Fruit fly (Drosophila melanogaster) whole organism, embryonic: ENCODE data around the gene mRpL46.

Experiments
- Atf6 ChIP-seq: fragments of 200-800 bp; sonication (Bioruptor generic); IDR thresholded peaks from 2 replicates; pipeline ENCODE4 v1.3.6; 2022; ENCODE audit warnings: missing biosample characterization, missing genetic modification characterization
- Blimp-1 ChIP-seq: fragments of 200-800 bp; sonication (Bioruptor generic); optimal IDR thresholded peaks from 3 replicates; lab custom pipeline; 2018; ENCODE audit warnings: missing biosample characterization, missing genetic modification characterization, mild to moderate bottlenecking, moderate library complexity, missing genetic modification reagents
- Bteb2 ChIP-seq: fragments of 200-800 bp; sonication (Bioruptor generic); optimal IDR thresholded peaks from 2 replicates; lab custom pipeline; 2016; ENCODE audit warnings: missing biosample characterization, missing genetic modification characterization
- CG10654 ChIP-seq: fragments of 200-800 bp; sonication (Bioruptor generic); optimal IDR thresholded peaks from 2 replicates; lab custom pipeline; 2016; ENCODE audit warnings: missing biosample characterization, missing genetic modification characterization
- CG11093 ChIP-seq: fragments of 200-800 bp; sonication (Bioruptor generic); IDR thresholded peaks from 3 replicates; pipeline ENCODE4 v1.3.6; 2022; ENCODE audit warnings: missing biosample characterization, missing genetic modification characterization
- CG12071 ChIP-seq: fragments of 200-800 bp; sonication (Bioruptor generic); optimal IDR thresholded peaks from 3 replicates; lab custom pipeline; 2018; ENCODE audit warnings: missing biosample characterization, mild to moderate bottlenecking, missing genetic modification characterization
- CG12155 ChIP-seq: fragments of 200-800 bp; sonication (Bioruptor generic); optimal IDR thresholded peaks from 3 replicates; lab custom pipeline; 2016; ENCODE audit warnings: missing biosample characterization, missing genetic modification characterization
- CG14441 ChIP-seq: fragments of 200-800 bp; sonication (Bioruptor generic); IDR thresholded peaks from 2 replicates; pipeline ENCODE4 v1.3.6; 2022; ENCODE audit warnings: missing biosample characterization, missing genetic modification characterization
- CG15479 ChIP-seq: fragments of 200-800 bp; sonication (Bioruptor generic); optimal IDR thresholded peaks from 3 replicates; lab custom pipeline; 2019; ENCODE audit warnings: missing biosample characterization, mild to moderate bottlenecking, missing genetic modification characterization, moderate library complexity
- CG1602 ChIP-seq: fragments of 200-800 bp; sonication (Bioruptor generic); optimal IDR thresholded peaks from 3 replicates; lab custom pipeline; 2016; ENCODE audit warnings: missing biosample characterization, missing genetic modification characterization
- CG17359 ChIP-seq: fragments of 200-800 bp; sonication (Bioruptor generic); optimal IDR thresholded peaks from 3 replicates; lab custom pipeline; 2018; ENCODE audit warnings: missing biosample characterization, mild to moderate bottlenecking, missing genetic modification characterization, moderate library complexity
- CG17568 ChIP-seq: fragments of 200-800 bp; sonication (Bioruptor generic); optimal IDR thresholded peaks from 2 replicates; lab custom pipeline; 2018; ENCODE audit warnings: missing biosample characterization, mild to moderate bottlenecking, missing genetic modification characterization, moderate library complexity
- CG18619 ChIP-seq: fragments of 200-800 bp; sonication (Bioruptor generic); optimal IDR thresholded peaks from 3 replicates; lab custom pipeline; 2017; ENCODE audit warnings: missing biosample characterization, mild to moderate bottlenecking, missing genetic modification characterization
- CG2129 ChIP-seq: fragments of 200-800 bp; sonication (Bioruptor generic); IDR thresholded peaks from 2 replicates; pipeline ENCODE4 v1.3.6; 2022; ENCODE audit warnings: missing biosample characterization, missing genetic modification characterization; ENCODE audit not compliant: partially characterized antibody
- CG2202 ChIP-seq: fragments of 200-800 bp; sonication (Bioruptor generic); optimal IDR thresholded peaks from 2 replicates; lab custom pipeline; 2018; ENCODE audit warnings: missing biosample characterization, mild to moderate bottlenecking, missing genetic modification characterization
- CG3065 ChIP-seq: fragments of 200-800 bp; sonication (Bioruptor generic); optimal IDR thresholded peaks from 2 replicates; lab custom pipeline; 2016; ENCODE audit warnings: missing biosample characterization, missing genetic modification characterization
- CG32772 ChIP-seq: fragments of 200-800 bp; sonication (Bioruptor generic); IDR thresholded peaks from 2 replicates; pipeline ENCODE4 v1.3.6; 2022; ENCODE audit warnings: missing biosample characterization, missing genetic modification characterization
- CG4820 ChIP-seq: fragments of 200-800 bp; sonication (Bioruptor generic); optimal IDR thresholded peaks from 3 replicates; lab custom pipeline; 2016; ENCODE audit warnings: missing biosample characterization, missing genetic modification characterization
- CG5180 ChIP-seq: fragments of 200-800 bp; sonication (Bioruptor generic); optimal IDR thresholded peaks from 3 replicates; lab custom pipeline; 2017; ENCODE audit warnings: missing biosample characterization, missing genetic modification characterization, mild to moderate bottlenecking, moderate library complexity, missing genetic modification reagents
- CG7963 ChIP-seq: fragments of 200-800 bp; sonication (Bioruptor generic); IDR thresholded peaks from 3 replicates; pipeline ENCODE4 v1.3.6; 2022; ENCODE audit warnings: missing biosample characterization, missing genetic modification characterization; ENCODE audit not compliant: partially characterized antibody
- CG8290 ChIP-seq, 3 experiments: fragments of 200-800 bp; sonication (Bioruptor generic); optimal IDR thresholded peaks; 2 replicates each; lab custom pipeline; 2016 to 2019; ENCODE audit warnings: missing biosample characterization in 3 of 3, missing genetic modification characterization in 3 of 3, mild to moderate bottlenecking in 2 of 3, moderate library complexity in 1 of 3
- Dp ChIP-seq: fragments of 200-800 bp; sonication (Bioruptor generic); optimal IDR thresholded peaks from 2 replicates; lab custom pipeline; 2018; ENCODE audit warnings: missing biosample characterization, mild to moderate bottlenecking, missing genetic modification characterization, moderate library complexity
- E2f2 ChIP-seq: fragments of 200-800 bp; sonication (Bioruptor generic); IDR thresholded peaks from 2 replicates; pipeline ENCODE4 v1.3.6; 2022; ENCODE audit warnings: missing biosample characterization, missing genetic modification characterization
- Fer1 ChIP-seq: fragments of 200-800 bp; sonication (Bioruptor generic); optimal IDR thresholded peaks from 2 replicates; lab custom pipeline; 2017; ENCODE audit warnings: missing biosample characterization, mild to moderate bottlenecking, missing genetic modification characterization
- Mad ChIP-seq: fragments of 200-800 bp; sonication (Bioruptor generic); optimal IDR thresholded peaks from 2 replicates; lab custom pipeline; 2016; ENCODE audit warnings: missing biosample characterization, missing genetic modification characterization
- NC2β ChIP-seq: fragments of 200-800 bp; sonication (Bioruptor generic); optimal IDR thresholded peaks from 2 replicates; lab custom pipeline; 2016; ENCODE audit warnings: missing biosample characterization, missing genetic modification characterization
- Oaz ChIP-seq: fragments of 200-800 bp; sonication (Bioruptor generic); IDR thresholded peaks from 2 replicates; pipeline ENCODE4 v1.3.6; 2022; ENCODE audit warnings: missing biosample characterization, missing genetic modification characterization
- Pdp1 ChIP-seq, 2 experiments: fragments of 200-800 bp; sonication (Bioruptor generic); optimal IDR thresholded peaks; 3 replicates each; lab custom pipeline; 2016; ENCODE audit warnings: missing biosample characterization in 2 of 2, missing genetic modification characterization in 2 of 2, mild to moderate bottlenecking in 1 of 2, moderate library complexity in 1 of 2
- amos ChIP-seq: fragments of 200-800 bp; sonication (Bioruptor generic); IDR thresholded peaks from 2 replicates; pipeline ENCODE4 v1.3.6; 2022; ENCODE audit warnings: missing biosample characterization, missing genetic modification characterization; ENCODE audit not compliant: partially characterized antibody
- ash1 ChIP-seq: fragments of 200-800 bp; sonication (Bioruptor generic); optimal IDR thresholded peaks from 2 replicates; lab custom pipeline; 2018; ENCODE audit warnings: missing biosample characterization, mild to moderate bottlenecking, missing genetic modification characterization
- ato ChIP-seq: fragments of 200-800 bp; sonication (Bioruptor generic); IDR thresholded peaks from 2 replicates; pipeline ENCODE4 v1.3.6; 2022; ENCODE audit warnings: missing biosample characterization, missing genetic modification characterization; ENCODE audit not compliant: partially characterized antibody
- corto ChIP-seq: fragments of 200-800 bp; sonication (Bioruptor generic); optimal IDR thresholded peaks from 2 replicates; lab custom pipeline; 2016; ENCODE audit warnings: missing biosample characterization, mild to moderate bottlenecking, missing genetic modification characterization, moderate library complexity
- crol ChIP-seq: fragments of 200-800 bp; sonication (Bioruptor generic); IDR thresholded peaks from 2 replicates; pipeline ENCODE4 v1.3.6; 2022; ENCODE audit warnings: missing biosample characterization, missing genetic modification characterization
- gro ChIP-seq: fragments of 200-800 bp; sonication (Bioruptor generic); optimal IDR thresholded peaks from 2 replicates; lab custom pipeline; 2016; ENCODE audit warnings: missing biosample characterization, missing genetic modification characterization
- ham ChIP-seq: fragments of 200-800 bp; sonication (Bioruptor generic); IDR thresholded peaks from 2 replicates; pipeline ENCODE4 v1.3.6; 2022; ENCODE audit warnings: missing biosample characterization, missing genetic modification characterization
- hth ChIP-seq: fragments of >200 bp; optimal IDR thresholded peaks from 2 replicates; lab custom pipeline; 2017; ENCODE audit warnings: inconsistent platforms
- ind ChIP-seq: fragments of 200-800 bp; sonication (Bioruptor generic); optimal IDR thresholded peaks from 3 replicates; lab custom pipeline; 2016; ENCODE audit warnings: missing biosample characterization, missing genetic modification characterization
- pzg ChIP-seq: fragments of 200-800 bp; sonication (Bioruptor generic); optimal IDR thresholded peaks from 3 replicates; lab custom pipeline; 2018; ENCODE audit warnings: missing biosample characterization, mild to moderate bottlenecking, missing genetic modification characterization, moderate library complexity
- row ChIP-seq: fragments of 200-800 bp; sonication (Bioruptor generic); IDR thresholded peaks from 3 replicates; pipeline ENCODE4 v1.3.6; 2022; ENCODE audit warnings: missing biosample characterization, missing genetic modification characterization
- so ChIP-seq: fragments of 200-800 bp; sonication (Bioruptor generic); IDR thresholded peaks from 3 replicates; pipeline ENCODE4 v1.3.6; 2022; ENCODE audit warnings: missing biosample characterization, missing genetic modification characterization
- twi ChIP-seq: fragments of 200-800 bp; optimal IDR thresholded peaks from 2 replicates; lab custom pipeline; 2019; ENCODE audit warnings: missing biosample characterization, mild to moderate bottlenecking, missing genetic modification characterization, moderate library complexity
- vnd ChIP-seq: fragments of 200-800 bp; sonication (Bioruptor generic); IDR thresholded peaks from 3 replicates; pipeline ENCODE4 v1.3.6; 2022; ENCODE audit warnings: missing biosample characterization, missing genetic modification characterization; ENCODE audit not compliant: partially characterized antibody
- wek ChIP-seq: fragments of 200-800 bp; sonication (Bioruptor generic); optimal IDR thresholded peaks from 3 replicates; lab custom pipeline; 2018; ENCODE audit warnings: missing biosample characterization, mild to moderate bottlenecking, missing genetic modification characterization, moderate library complexity
- zen ChIP-seq: fragments of 200-800 bp; sonication (Bioruptor generic); optimal IDR thresholded peaks from 3 replicates; lab custom pipeline; 2018; ENCODE audit warnings: missing biosample characterization, mild to moderate bottlenecking, missing genetic modification characterization, moderate library complexity

mRpL46 gene

dm6 chr3L:1756143-1756542, 21.1 kb upstream of the mRpL46 start, which contains the start of gene CG8001 (continued):
- no peak for TF ChIP-seq vnd (GFP tag; lab: Robert Waterston, UW)
- no peak for TF ChIP-seq hth (lab: Kevin White, UChicago)
- TF ChIP-seq CG32772 (GFP tag; lab: Robert Waterston, UW), result no peak
- TF ChIP-seq CG12155 (GFP tag; lab: Kevin White, UChicago), result no peak
- TF ChIP-seq amos, result peak; percentile 64; the same call in 1 of the 2 replicates
- no peak for TF ChIP-seq CG11093
- TF ChIP-seq NC2β, result no peak
- peak; percentile 45 for TF ChIP-seq pzg
- TF ChIP-seq CG18619 (GFP tag; lab: Kevin White, UChicago), result no peak
- TF ChIP-seq ash1 (GFP tag; lab: Kevin White, UChicago), result no peak
- TF ChIP-seq CG2129 (GFP tag; lab: Robert Waterston, UW), result no peak
- TF ChIP-seq CG7963 (GFP tag; lab: Robert Waterston, UW), result peak; percentile 40; the same call in 1 of the 3 replicates
- no peak for TF ChIP-seq corto (GFP tag; lab: Kevin White, UChicago)
- TF ChIP-seq CG4820 (GFP tag; lab: Kevin White, UChicago), result no peak
- no peak for TF ChIP-seq ato
- TF ChIP-seq, all 482 proteins: peak for 39

DNA sequence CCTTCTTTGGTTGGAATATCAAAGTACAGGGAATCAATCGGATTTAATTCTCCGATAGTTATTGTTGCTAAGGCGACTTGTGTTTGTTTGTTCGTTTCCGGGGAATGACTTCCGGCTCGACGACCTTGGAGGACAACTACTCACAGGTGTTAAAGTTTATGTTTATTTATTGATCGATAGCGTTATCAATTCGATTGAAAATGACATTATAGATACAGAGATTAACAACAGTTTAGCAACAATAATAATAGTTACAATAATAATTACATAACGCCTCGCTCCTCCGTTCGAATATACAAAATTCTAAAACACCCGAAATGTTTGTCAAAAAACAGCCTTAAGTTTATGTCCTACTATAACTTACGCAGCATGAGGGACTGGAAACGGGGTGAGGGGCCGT, 5.6 kb upstream of the mRpL46 start, which contains the start of gene Dhc62B:
Gene Dhc62B, minus strand, starts transcription at position 101 of the 400 bp plus-strand sequence.
- TF ChIP-seq Dp (GFP tag; lab: Kevin White, UChicago) (no peak), CG17359 (tag; lab: Kevin White, UChicago) (no peak), Atf6 (no peak), so (GFP tag; lab: Robert Waterston, UW) (no peak), row (GFP tag; lab: Robert Waterston, UW) (no peak), ato (no peak), Mad (no peak), ind (GFP tag; lab: Kevin White, UChicago) (no peak), CG3065 (no peak), Bteb2 (GFP tag; lab: Kevin White, UChicago) (no peak), CG10654 (no peak), crol (GFP tag; lab: Robert Waterston, UW) (no peak), CG17568 (no peak), Blimp-1 (no peak), CG8290 (GFP tag; optimal IDR thresholded peaks at IDR 0.05; lab: Kevin White, UChicago) (no peak), CG8290 (tag; optimal IDR thresholded peaks at IDR 0.05; lab: Kevin White, UChicago) (no peak)

DNA sequence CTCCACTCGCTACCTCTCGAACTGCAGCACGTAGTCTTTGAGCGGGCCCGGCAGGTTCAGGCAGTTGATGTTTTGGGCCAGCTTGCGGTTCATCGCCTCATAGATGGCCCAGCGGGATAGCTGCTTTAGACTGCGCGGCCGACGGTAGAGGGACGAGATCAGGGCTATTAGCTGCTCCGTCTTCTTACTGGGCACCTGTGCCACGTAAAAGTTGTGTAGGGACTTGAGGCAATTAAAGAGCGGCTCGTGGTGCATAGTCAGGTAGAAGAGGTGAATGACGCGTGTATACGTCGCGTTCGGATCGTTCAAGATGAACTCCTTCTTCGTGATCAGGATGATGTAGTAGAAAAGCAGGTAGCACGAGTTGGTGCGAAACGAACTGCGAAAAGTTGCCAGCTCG, 4.6 kb upstream of the mRpL46 start:
- TF ChIP-seq so (GFP tag; lab: Robert Waterston, UW) (no peak), zen (tag; lab: Kevin White, UChicago) (peak; percentile 72), CG15479 (peak; percentile 84)

DNA sequence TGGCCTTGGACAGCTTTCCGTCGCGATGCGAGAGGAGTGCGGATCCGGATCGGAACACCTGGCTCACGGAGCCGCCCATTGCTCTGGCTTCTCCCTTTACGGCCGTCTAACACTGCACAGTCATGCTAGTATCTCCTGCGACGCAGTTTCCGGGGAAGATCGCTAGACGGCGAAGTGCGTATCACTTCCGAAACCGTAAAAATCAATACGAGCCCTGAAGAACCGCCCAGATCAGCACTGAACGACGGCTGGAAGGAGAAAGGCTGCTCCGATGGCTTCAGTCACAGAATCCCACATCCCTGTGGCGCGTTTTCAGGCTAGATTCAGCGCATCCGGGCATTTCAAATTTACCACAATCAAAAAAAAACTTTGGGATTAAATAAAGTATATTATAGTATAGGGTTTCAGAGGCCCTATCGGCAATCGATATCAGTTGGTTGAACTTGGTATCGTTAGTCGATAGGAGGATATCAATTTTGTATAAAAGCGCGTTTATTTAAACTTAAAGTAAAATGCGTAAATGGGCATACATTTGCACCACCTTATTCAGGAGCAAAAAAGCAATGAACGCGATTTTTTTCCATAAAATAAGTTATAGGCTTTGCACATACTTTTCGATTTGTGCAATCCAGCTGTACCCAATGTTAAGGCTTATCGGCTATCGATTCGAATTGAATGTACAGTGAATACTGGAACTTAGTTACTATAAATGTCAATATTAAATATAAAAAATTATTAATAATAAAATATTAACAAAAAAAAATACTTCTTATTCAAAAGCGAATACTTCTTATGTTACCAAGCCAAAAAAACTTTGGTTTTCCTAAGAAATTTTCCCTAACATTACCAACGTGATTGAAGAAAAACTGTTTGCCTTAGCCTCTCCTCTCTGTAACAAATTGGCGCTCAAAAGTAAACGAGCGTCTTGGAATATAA, 2.3 kb upstream of the mRpL46 start, which contains the start of the genes CG13933 and PolD2:
Gene CG13933, minus strand, starts transcription at position 435 of the 936 bp plus-strand sequence.
Gene PolD2, plus strand, starts transcription at position 921 of the 936 bp plus-strand sequence.
- no peak for TF ChIP-seq gro (GFP tag; lab: Kevin White, UChicago)
- TF ChIP-seq CG8290 (GFP tag; optimal IDR thresholded peaks at IDR 0.05; lab: Kevin White, UChicago), result no peak
- TF ChIP-seq CG8290 (tag; optimal IDR thresholded peaks at IDR 0.05; lab: Kevin White, UChicago), result no peak
- peak; percentile 96 for TF ChIP-seq Oaz (GFP tag; lab: Robert Waterston, UW)
- TF ChIP-seq CG12071, result no peak
- TF ChIP-seq CG2202, result peak; percentile 96
- TF ChIP-seq Pdp1 (GFP tag; optimal IDR thresholded peaks at IDR 0.05; lab: Kevin White, UChicago), result peak; percentile 78 to 83
- peak; percentile 68 for TF ChIP-seq Dp (GFP tag; lab: Kevin White, UChicago)
- TF ChIP-seq CG1602 (GFP tag; lab: Kevin White, UChicago), result peak; percentile 98
- peak; percentile 99 for TF ChIP-seq so (GFP tag; lab: Robert Waterston, UW)
- TF ChIP-seq E2f2 (GFP tag; lab: Robert Waterston, UW), result peak; percentile 91
- no peak for TF ChIP-seq Fer1 (GFP tag; lab: Kevin White, UChicago)
- TF ChIP-seq ham (GFP tag; lab: Robert Waterston, UW), result peak; percentile 89
- peak; percentile 24 for TF ChIP-seq wek (GFP tag; lab: Kevin White, UChicago)
- no peak for TF ChIP-seq CG5180 (GFP tag; lab: Kevin White, UChicago)
- TF ChIP-seq CG14441 (GFP tag; lab: Robert Waterston, UW), result peak; percentile 99
- TF ChIP-seq twi (tag; lab: Kevin White, UChicago), result peak; percentile 96
